Fruit fly (Drosophila melanogaster) whole organism, embryonic: Measurements from ENCODE around the gene CG5639.

Experiments
- ATbp ChIP-seq: fragments of 200-800 bp; sonication (Bioruptor generic); optimal IDR thresholded peaks from 2 replicates; lab custom pipeline; 2017; ENCODE audit warnings: missing biosample characterization, mild to moderate bottlenecking, missing genetic modification characterization, missing genetic modification reagents
- Atf-2 ChIP-seq: fragments of 200-800 bp; sonication (Bioruptor generic); optimal IDR thresholded peaks from 2 replicates; lab custom pipeline; 2016; ENCODE audit warnings: missing biosample characterization, missing genetic modification characterization
- BtbVII ChIP-seq: fragments of 200-800 bp; sonication (Bioruptor generic); optimal IDR thresholded peaks from 3 replicates; lab custom pipeline; 2017; ENCODE audit warnings: missing biosample characterization, mild to moderate bottlenecking, missing genetic modification characterization
- CG10462 ChIP-seq: fragments of 200-800 bp; sonication (Bioruptor generic); optimal IDR thresholded peaks from 2 replicates; lab custom pipeline; 2016; ENCODE audit warnings: missing biosample characterization, missing genetic modification characterization
- CG11398 ChIP-seq: fragments of 200-800 bp; sonication (Bioruptor generic); optimal IDR thresholded peaks from 2 replicates; lab custom pipeline; 2016; ENCODE audit warnings: missing biosample characterization, missing genetic modification characterization
- CG12104 ChIP-seq: fragments of 200-800 bp; sonication (Bioruptor generic); optimal IDR thresholded peaks from 3 replicates; lab custom pipeline; 2016; ENCODE audit warnings: missing biosample characterization, missing genetic modification characterization
- CG12236 ChIP-seq: fragments of 200-800 bp; sonication (Bioruptor generic); optimal IDR thresholded peaks from 2 replicates; lab custom pipeline; 2016; ENCODE audit warnings: missing biosample characterization, missing genetic modification characterization
- CG12391 ChIP-seq: fragments of 200-800 bp; sonication (Bioruptor generic); optimal IDR thresholded peaks from 3 replicates; lab custom pipeline; 2018; ENCODE audit warnings: missing biosample characterization, mild to moderate bottlenecking, missing genetic modification characterization, moderate library complexity
- CG12744 ChIP-seq: fragments of 200-800 bp; sonication (Bioruptor generic); optimal IDR thresholded peaks from 2 replicates; lab custom pipeline; 2016; ENCODE audit warnings: missing biosample characterization, missing genetic modification characterization
- CG13123 ChIP-seq: fragments of 200-800 bp; sonication (Bioruptor generic); optimal IDR thresholded peaks from 2 replicates; lab custom pipeline; 2016; ENCODE audit warnings: missing biosample characterization, missing genetic modification characterization
- CG14050 ChIP-seq: fragments of 200-800 bp; sonication (Bioruptor generic); IDR thresholded peaks from 3 replicates; pipeline ENCODE4 v1.3.6; 2022; ENCODE audit warnings: missing biosample characterization, missing genetic modification characterization
- CG15479 ChIP-seq: fragments of 200-800 bp; sonication (Bioruptor generic); optimal IDR thresholded peaks from 3 replicates; lab custom pipeline; 2019; ENCODE audit warnings: missing biosample characterization, mild to moderate bottlenecking, missing genetic modification characterization, moderate library complexity
- CG15601 ChIP-seq: fragments of 200-800 bp; sonication (Bioruptor generic); optimal IDR thresholded peaks from 3 replicates; lab custom pipeline; 2019; ENCODE audit warnings: missing biosample characterization, mild to moderate bottlenecking, missing genetic modification characterization, moderate library complexity
- CG30403 ChIP-seq: fragments of 200-800 bp; sonication (Bioruptor generic); optimal IDR thresholded peaks from 3 replicates; lab custom pipeline; 2016; ENCODE audit warnings: missing biosample characterization, missing genetic modification characterization
- CG33557 ChIP-seq: fragments of 200-800 bp; sonication (Bioruptor generic); optimal IDR thresholded peaks from 2 replicates; lab custom pipeline; 2019; ENCODE audit warnings: missing biosample characterization, mild to moderate bottlenecking, missing genetic modification characterization, moderate library complexity
- CG3407 ChIP-seq: fragments of 200-800 bp; sonication (Bioruptor generic); optimal IDR thresholded peaks from 2 replicates; lab custom pipeline; 2018; ENCODE audit warnings: missing biosample characterization, mild to moderate bottlenecking, missing genetic modification characterization
- CG34422 ChIP-seq: fragments of 200-800 bp; sonication (Bioruptor generic); IDR thresholded peaks from 3 replicates; pipeline ENCODE4 v1.3.6; 2022; ENCODE audit warnings: missing biosample characterization, missing genetic modification characterization
- CG4328 ChIP-seq: fragments of 200-800 bp; sonication (Bioruptor generic); optimal IDR thresholded peaks from 3 replicates; lab custom pipeline; 2017; ENCODE audit warnings: missing biosample characterization, missing genetic modification reagents, missing genetic modification characterization
- CG4617 ChIP-seq: fragments of 200-800 bp; sonication (Bioruptor generic); optimal IDR thresholded peaks from 3 replicates; lab custom pipeline; 2016; ENCODE audit warnings: missing biosample characterization, missing genetic modification characterization, borderline replicate concordance
- CG5180 ChIP-seq: fragments of 200-800 bp; sonication (Bioruptor generic); optimal IDR thresholded peaks from 3 replicates; lab custom pipeline; 2017; ENCODE audit warnings: missing biosample characterization, missing genetic modification characterization, mild to moderate bottlenecking, moderate library complexity, missing genetic modification reagents
- CG5953 ChIP-seq: fragments of 200-800 bp; sonication (Bioruptor generic); IDR thresholded peaks from 2 replicates; pipeline ENCODE4 v1.3.6; 2022; ENCODE audit warnings: missing biosample characterization, missing genetic modification characterization
- CG6254 ChIP-seq: fragments of 200-800 bp; sonication (Bioruptor generic); optimal IDR thresholded peaks from 3 replicates; lab custom pipeline; 2017; ENCODE audit warnings: mild to moderate bottlenecking, missing biosample characterization, missing genetic modification reagents, missing genetic modification characterization
- Dip3 ChIP-seq: fragments of 200-800 bp; sonication (Bioruptor generic); optimal IDR thresholded peaks from 3 replicates; lab custom pipeline; 2016; ENCODE audit warnings: missing biosample characterization, missing genetic modification characterization
- Doc2 ChIP-seq: fragments of 200-800 bp; sonication (Bioruptor generic); IDR thresholded peaks from 2 replicates; pipeline ENCODE4 v1.3.6; 2022; ENCODE audit warnings: missing biosample characterization, missing genetic modification characterization
- E2f1 ChIP-seq: fragments of 200-800 bp; sonication (Bioruptor generic); IDR thresholded peaks from 2 replicates; pipeline ENCODE4 v1.3.6; 2022; ENCODE audit warnings: missing biosample characterization, missing genetic modification characterization
- Eip74EF ChIP-seq, 2 experiments: fragments of 200-800 bp in 1 of 2; fragments of >200 bp in 1 of 2; sonication (Bioruptor generic) in 1 of 2; optimal IDR thresholded peaks; 2 replicates each; lab custom pipeline; 2017 to 2019; ENCODE audit warnings: missing biosample characterization in 2 of 2, missing genetic modification characterization in 2 of 2, mild to moderate bottlenecking in 1 of 2, moderate library complexity in 1 of 2
- Fer2 ChIP-seq: fragments of 200-800 bp; sonication (Bioruptor generic); optimal IDR thresholded peaks from 2 replicates; lab custom pipeline; 2018; ENCODE audit warnings: missing biosample characterization, mild to moderate bottlenecking, missing genetic modification characterization, moderate library complexity
- MTF-1 ChIP-seq: fragments of 200-800 bp; sonication (Bioruptor generic); optimal IDR thresholded peaks from 2 replicates; lab custom pipeline; 2018; ENCODE audit warnings: missing biosample characterization, mild to moderate bottlenecking, missing genetic modification characterization, borderline replicate concordance
- Mes4 ChIP-seq: fragments of 200-800 bp; sonication (Bioruptor generic); optimal IDR thresholded peaks from 2 replicates; lab custom pipeline; 2016; ENCODE audit warnings: missing biosample characterization, missing genetic modification characterization
- Poxn ChIP-seq: fragments of 200-800 bp; sonication (Bioruptor generic); IDR thresholded peaks from 2 replicates; pipeline ENCODE4 v1.3.6; 2022; ENCODE audit warnings: missing biosample characterization, missing genetic modification characterization
- Sox100B ChIP-seq: fragments of 200-800 bp; sonication (Bioruptor generic); optimal IDR thresholded peaks from 3 replicates; lab custom pipeline; 2018; ENCODE audit warnings: missing biosample characterization, mild to moderate bottlenecking, missing genetic modification characterization
- Taf1 ChIP-seq: fragments of 200-800 bp; sonication (Bioruptor generic); IDR thresholded peaks from 2 replicates; pipeline ENCODE4 v1.3.6; 2022; ENCODE audit warnings: missing biosample characterization, missing genetic modification characterization
- YL-1 ChIP-seq: fragments of 200-800 bp; sonication (Bioruptor generic); optimal IDR thresholded peaks from 3 replicates; lab custom pipeline; 2017; ENCODE audit warnings: missing biosample characterization, mild to moderate bottlenecking, missing genetic modification characterization
- amos ChIP-seq: fragments of 200-800 bp; sonication (Bioruptor generic); IDR thresholded peaks from 2 replicates; pipeline ENCODE4 v1.3.6; 2022; ENCODE audit warnings: missing biosample characterization, missing genetic modification characterization; ENCODE audit not compliant: partially characterized antibody
- cg ChIP-seq: fragments of 200-800 bp; sonication (Bioruptor generic); optimal IDR thresholded peaks from 3 replicates; lab custom pipeline; 2019; ENCODE audit warnings: missing biosample characterization, mild to moderate bottlenecking, missing genetic modification characterization, moderate library complexity
- chn ChIP-seq: fragments of 200-800 bp; sonication (Bioruptor generic); optimal IDR thresholded peaks from 2 replicates; lab custom pipeline; 2016; ENCODE audit warnings: missing biosample characterization, missing genetic modification characterization
- dm ChIP-seq: fragments of 200-800 bp; sonication (Bioruptor generic); optimal IDR thresholded peaks from 3 replicates; lab custom pipeline; 2016; ENCODE audit warnings: missing biosample characterization, missing genetic modification characterization
- hkb ChIP-seq, 2 experiments: fragments of 200-800 bp in 1 of 2; fragments of >200 bp in 1 of 2; sonication (Bioruptor generic) in 1 of 2; IDR thresholded peaks in 1 of 2; optimal IDR thresholded peaks in 1 of 2; 2 replicates each; pipeline versions ENCODE4 v1.3.6 to Lab custom; 2017 to 2022; ENCODE audit warnings: missing biosample characterization in 1 of 2, missing genetic modification characterization in 1 of 2
- knrl ChIP-seq: fragments of 200-800 bp; sonication (Bioruptor generic); IDR thresholded peaks from 3 replicates; pipeline ENCODE4 v1.3.6; 2022; ENCODE audit warnings: missing biosample characterization, missing genetic modification characterization; ENCODE audit not compliant: partially characterized antibody
- odd ChIP-seq: fragments of 200-800 bp; sonication (Bioruptor generic); optimal IDR thresholded peaks from 2 replicates; lab custom pipeline; 2017; ENCODE audit warnings: missing biosample characterization, mild to moderate bottlenecking, missing genetic modification characterization
- pnt ChIP-seq: fragments of 200-800 bp; sonication (Bioruptor generic); optimal IDR thresholded peaks from 3 replicates; lab custom pipeline; 2016; ENCODE audit warnings: missing biosample characterization, missing genetic modification characterization
- sens ChIP-seq: fragments of 200-800 bp; sonication (Bioruptor generic); peaks from one replicate; lab custom pipeline; 2016; ENCODE audit warnings: missing biosample characterization, missing genetic modification characterization
- sens-2 ChIP-seq: fragments of 200-800 bp; sonication (Bioruptor generic); IDR thresholded peaks from 2 replicates; pipeline ENCODE4 v1.3.6; 2022; ENCODE audit warnings: missing biosample characterization, missing genetic modification characterization
- sisA ChIP-seq: fragments of 200-800 bp; sonication (Bioruptor generic); IDR thresholded peaks from 2 replicates; pipeline ENCODE4 v1.3.6; 2022; ENCODE audit warnings: missing biosample characterization, missing genetic modification characterization
- slbo ChIP-seq: fragments of 200-800 bp; sonication (Bioruptor generic); IDR thresholded peaks from 2 replicates; pipeline ENCODE4 v1.3.6; 2022; ENCODE audit warnings: missing biosample characterization, missing genetic modification characterization
- trh ChIP-seq: fragments of 200-800 bp; sonication (Bioruptor generic); optimal IDR thresholded peaks from 2 replicates; lab custom pipeline; 2016; ENCODE audit warnings: missing biosample characterization, missing genetic modification characterization
- ttk ChIP-seq: fragments of 200-800 bp; sonication (Bioruptor generic); IDR thresholded peaks from 2 replicates; pipeline ENCODE4 v2.1.2; 2022; ENCODE audit warnings: missing biosample characterization, missing genetic modification characterization
- z ChIP-seq: fragments of 200-800 bp; sonication (Bioruptor generic); IDR thresholded peaks from 3 replicates; pipeline ENCODE4 v1.3.6; 2022; ENCODE audit warnings: missing biosample characterization, missing genetic modification characterization
- zfh2 ChIP-seq: fragments of 200-800 bp; sonication (Bioruptor generic); optimal IDR thresholded peaks from 2 replicates; lab custom pipeline; 2016; ENCODE audit warnings: missing biosample characterization, missing genetic modification characterization

CG5639 gene

DNA sequence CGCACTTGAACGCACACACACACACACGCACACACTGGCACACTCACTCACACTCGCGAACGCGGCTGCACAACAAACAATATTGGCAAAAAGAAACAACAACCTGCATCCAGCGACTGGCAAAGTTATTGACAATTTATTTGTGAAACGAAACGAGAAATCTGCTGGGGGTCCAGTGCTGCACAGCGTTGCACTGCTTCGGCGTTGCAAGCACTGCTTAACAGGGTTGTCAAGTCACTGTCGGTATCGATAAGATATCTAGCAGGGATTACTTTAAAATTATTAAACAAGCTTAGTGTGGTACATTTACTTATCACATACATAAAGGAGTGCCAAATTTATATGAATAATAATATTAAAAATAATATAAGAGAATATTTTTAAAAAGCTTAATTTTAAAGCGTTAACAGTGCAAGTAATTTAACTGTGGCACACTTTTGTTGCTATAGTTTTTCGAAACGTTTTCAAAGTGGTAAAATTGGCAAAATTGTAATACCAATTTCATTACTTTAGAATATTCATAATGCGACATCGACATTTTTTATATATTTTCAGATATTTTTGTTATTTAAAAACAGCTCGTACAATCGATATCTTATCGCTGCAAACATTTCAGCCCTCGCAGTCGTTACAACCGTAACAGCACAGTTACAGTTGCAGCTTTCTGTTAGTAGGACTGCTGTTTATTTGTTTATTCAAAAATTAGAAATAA is 11.4 kb upstream of the CG5639 start, which contains the start of the genes dsd and Tusp (continued):
- peak; percentile 36 for TF ChIP-seq ATbp (GFP tag; lab: Kevin White, UChicago)
- peak; percentile 64 for TF ChIP-seq YL-1 (GFP tag; lab: Kevin White, UChicago)
- no peak for TF ChIP-seq Eip74EF (GFP tag; optimal IDR thresholded peaks at IDR 0.05; lab: Kevin White, UChicago)
- no peak for TF ChIP-seq hkb (optimal IDR thresholded peaks at IDR 0.05; lab: Kevin White, UChicago)
- peak; percentile 47 for TF ChIP-seq hkb (GFP tag; IDR thresholded peaks at IDR 0.05; lab: Robert Waterston, UW)
- peak; percentile 53; the same call in 1 of the 3 replicates for TF ChIP-seq CG14050 (GFP tag; lab: Robert Waterston, UW)
- peak; percentile 42; the same call in 1 of the 2 replicates for TF ChIP-seq CG5953
- peak; percentile 52 for TF ChIP-seq CG4328 (GFP tag; lab: Kevin White, UChicago)
- TF ChIP-seq amos: peak; percentile 63
- peak; percentile 36 for TF ChIP-seq CG33557 (GFP tag; lab: Kevin White, UChicago)
- peak; percentile 50 for TF ChIP-seq trh (GFP tag; lab: Kevin White, UChicago)
- TF ChIP-seq BtbVII (GFP tag; lab: Kevin White, UChicago): peak; percentile 39
- TF ChIP-seq CG10462 (GFP tag; lab: Kevin White, UChicago): peak; percentile 77
- TF ChIP-seq MTF-1 (GFP tag; lab: Kevin White, UChicago): peak; percentile 36
- no peak for TF ChIP-seq Doc2 (GFP tag; lab: Robert Waterston, UW)
- peak; percentile 52 for TF ChIP-seq CG5180
- TF ChIP-seq Fer2 (tag; lab: Kevin White, UChicago): peak; percentile 56
- peak; percentile 16 for TF ChIP-seq CG6254 (GFP tag; lab: Kevin White, UChicago)
- TF ChIP-seq zfh2 (GFP tag; lab: Kevin White, UChicago): peak; percentile 91
- peak; percentile 58 for TF ChIP-seq E2f1 (GFP tag; lab: Robert Waterston, UW)
- TF ChIP-seq CG13123 (GFP tag; lab: Kevin White, UChicago): peak; percentile 69
- peak; percentile 52 for TF ChIP-seq dm (GFP tag; lab: Kevin White, UChicago)
- TF ChIP-seq Taf1 (GFP tag; lab: Robert Waterston, UW): peak; percentile 25; the same call in 1 of the 2 replicates
- peak; percentile 91 for TF ChIP-seq sens (GFP tag; lab: Kevin White, UChicago)
- TF ChIP-seq sisA: peak; percentile 82
- TF ChIP-seq CG12744 (GFP tag; lab: Kevin White, UChicago): no peak
- TF ChIP-seq z (GFP tag; lab: Robert Waterston, UW): no peak
- peak; percentile 32 for TF ChIP-seq CG15479 (GFP tag; lab: Kevin White, UChicago)
- TF ChIP-seq CG3407 (GFP tag; lab: Kevin White, UChicago): peak; percentile 51
- TF ChIP-seq Sox100B (GFP tag; lab: Kevin White, UChicago): peak; percentile 70
- TF ChIP-seq cg (GFP tag; lab: Kevin White, UChicago): peak; percentile 48
- peak; percentile 69 for TF ChIP-seq pnt (GFP tag; lab: Kevin White, UChicago)
- TF ChIP-seq CG4617: peak; percentile 84
- TF ChIP-seq CG11398 (GFP tag; lab: Kevin White, UChicago): peak; percentile 24
- TF ChIP-seq chn (GFP tag; lab: Kevin White, UChicago): peak; percentile 85
- TF ChIP-seq CG12391 (tag; lab: Kevin White, UChicago): peak; percentile 81
- TF ChIP-seq CG12104 (GFP tag; lab: Kevin White, UChicago): peak; percentile 72
- TF ChIP-seq knrl (GFP tag; lab: Robert Waterston, UW): peak; percentile 64
- peak; percentile 6 for TF ChIP-seq Mes4 (GFP tag; lab: Kevin White, UChicago)
- peak; percentile 37; the same call in 1 of the 2 replicates for TF ChIP-seq sens-2 (GFP tag; lab: Robert Waterston, UW)
- peak; percentile 77 for TF ChIP-seq ttk
- peak; percentile 57 for TF ChIP-seq Poxn (GFP tag; lab: Robert Waterston, UW)
- TF ChIP-seq CG34422 (GFP tag; lab: Robert Waterston, UW): peak; percentile 76
- peak; percentile 59 for TF ChIP-seq Atf-2 (GFP tag; lab: Kevin White, UChicago)
- TF ChIP-seq CG12236 (GFP tag; lab: Kevin White, UChicago): peak; percentile 13
- peak; percentile 93 for TF ChIP-seq slbo (GFP tag; lab: Robert Waterston, UW)
- TF ChIP-seq odd: peak; percentile 32
- TF ChIP-seq CG15601 (tag; lab: Kevin White, UChicago): peak; percentile 61
- TF ChIP-seq Dip3 (GFP tag; lab: Kevin White, UChicago): peak; percentile 72
- TF ChIP-seq CG30403 (GFP tag; lab: Kevin White, UChicago): peak; percentile 86
